Fruit fly (Drosophila melanogaster): Measurements from ENCODE around the gene Sbp2.

The Sbp2 gene

dm6 chr3L:8315141-8315816 is 11.3 kb downstream of the Sbp2 start, which contains the start of gene Cpsf6:
Cpsf6 (minus strand) TSS chr3L:8315502.
- TF ChIP-seq CTCF (optimal IDR thresholded peaks at IDR 0.05) (no peak), CG8478 (optimal IDR thresholded peaks at IDR 0.05) (no peak)

- no peak for TF ChIP-seq CG8478 (optimal IDR thresholded peaks at IDR 0.05)
These were observed 15.1 kb downstream of the Sbp2 start, which contains the start of gene CG43059 for dm6 chr3L:8318916-8319506. CG43059 (minus strand) TSS chr3L:8318966.

- no peak for TF ChIP-seq CG8478 (optimal IDR thresholded peaks at IDR 0.05)
- TF ChIP-seq CTCF (optimal IDR thresholded peaks at IDR 0.05), result no peak
These were observed 16.3 kb downstream of the Sbp2 start, which contains the start of gene CG13670 for dm6 chr3L:8320105-8320813. CG13670 (plus strand) TSS chr3L:8320763.

dm6 chr3L:8323817-8324216 is 19.9 kb downstream of the Sbp2 start:
- TF ChIP-seq CG8478 (optimal IDR thresholded peaks at IDR 0.05) (no peak), CTCF (optimal IDR thresholded peaks at IDR 0.05) (peak; percentile 69 to 78)

- TF ChIP-seq CG8478 (optimal IDR thresholded peaks at IDR 0.05), result no peak
- no peak for TF ChIP-seq CTCF (optimal IDR thresholded peaks at IDR 0.05)
These were observed 21.6 kb downstream of the Sbp2 start, which contains the start of gene CG34461 for dm6 chr3L:8325559-8325958. CG34461 (plus strand) TSS chr3L:8325859.

- TF ChIP-seq CTCF (optimal IDR thresholded peaks at IDR 0.05) (no peak), CG8478 (optimal IDR thresholded peaks at IDR 0.05) (no peak)
These were observed 24.3 kb downstream of the Sbp2 start, which contains the start of gene CG34462 for dm6 chr3L:8328283-8328682. CG34462 (plus strand) TSS chr3L:8328583.

- TF ChIP-seq CG8478 (optimal IDR thresholded peaks at IDR 0.05), result no peak
- no peak for TF ChIP-seq CTCF (optimal IDR thresholded peaks at IDR 0.05)
These were observed 25.0 kb downstream of the Sbp2 start for dm6 chr3L:8329005-8329404.

dm6 chr3L:8331414-8331813 is 27.5 kb downstream of the Sbp2 start:
- TF ChIP-seq CG8478 (optimal IDR thresholded peaks at IDR 0.05), result no peak
- no peak for TF ChIP-seq CTCF (optimal IDR thresholded peaks at IDR 0.05)

- TF ChIP-seq CTCF (optimal IDR thresholded peaks at IDR 0.05), result no peak
- TF ChIP-seq CG8478 (optimal IDR thresholded peaks at IDR 0.05), result no peak
These were observed 29.6 kb downstream of the Sbp2 start for dm6 chr3L:8333574-8333973.

- TF ChIP-seq CTCF (optimal IDR thresholded peaks at IDR 0.05) (no peak), CG8478 (optimal IDR thresholded peaks at IDR 0.05) (no peak)
These were observed 30.4 kb downstream of the Sbp2 start for dm6 chr3L:8334338-8334737.

dm6 chr3L:8336372-8336771 is 32.4 kb downstream of the Sbp2 start, which contains the start of gene Cpr66Cb:
Cpr66Cb (plus strand) TSS chr3L:8336672.
- TF ChIP-seq CTCF (optimal IDR thresholded peaks at IDR 0.05) (no peak), CG8478 (optimal IDR thresholded peaks at IDR 0.05) (no peak)

- TF ChIP-seq CTCF (optimal IDR thresholded peaks at IDR 0.05) (no peak), CG8478 (optimal IDR thresholded peaks at IDR 0.05) (no peak)
These were observed 35.0 kb downstream of the Sbp2 start, which contains the start of gene Pex2 for dm6 chr3L:8338921-8339320. Pex2 (plus strand) TSS chr3L:8339051.

- TF ChIP-seq CG8478 (optimal IDR thresholded peaks at IDR 0.05), result no peak
- no peak for TF ChIP-seq CTCF (optimal IDR thresholded peaks at IDR 0.05)
These were observed 36.5 kb downstream of the Sbp2 start, which contains the start of the genes Prim1 and CG7083 for dm6 chr3L:8340264-8341095. Prim1 (plus strand) TSS chr3L:8340314. CG7083 (plus strand) TSS chr3L:8340785.

dm6 chr3L:8345182-8345581 is 41.2 kb downstream of the Sbp2 start:
- no peak for TF ChIP-seq CTCF (optimal IDR thresholded peaks at IDR 0.05)
- TF ChIP-seq CG8478 (optimal IDR thresholded peaks at IDR 0.05), result no peak

Data from S2 (cell line).